Fruit fly (Drosophila melanogaster): ENCODE results near the gene CG33688.
A peak's percentile ranks its signal among the peaks of the same experiment; 100 is the strongest.

CG33688 gene

dm6 chr3L:16165356-16166168 lies 33.5 kb upstream of the CG33688 start (continued):
- TF ChIP-seq CG2889 (GFP tag; IDR thresholded peaks at IDR 0.05) (peak; percentile 41; the same call in 1 of the 3 replicates), CHES-1-like (GFP tag; optimal IDR thresholded peaks at IDR 0.05) (peak; percentile 50), pb (GFP tag; optimal IDR thresholded peaks at IDR 0.05) (no peak), D19A (tag; optimal IDR thresholded peaks at IDR 0.05) (no peak), sens (GFP tag) (peak; percentile 71), Med (GFP tag) (peak; percentile 89), rib (GFP tag; IDR thresholded peaks at IDR 0.05) (peak; percentile 66; the same call in 1 of the 2 replicates), PHDP (tag; optimal IDR thresholded peaks at IDR 0.05) (peak; percentile 34), CG17361 (GFP tag; IDR thresholded peaks at IDR 0.05) (peak; percentile 65), Rx (GFP tag; IDR thresholded peaks at IDR 0.05) (no peak), CG4730 (GFP tag; IDR thresholded peaks at IDR 0.05) (no peak), eve (GFP tag; optimal IDR thresholded peaks at IDR 0.05) (peak in 1 of 2 experiments; percentile 2), zf30C (GFP tag; optimal IDR thresholded peaks at IDR 0.05) (no peak), MTF-1 (GFP tag; optimal IDR thresholded peaks at IDR 0.05; ENCODE audit: borderline replicate concordance) (no peak), Asciz (GFP tag; optimal IDR thresholded peaks at IDR 0.05) (peak; percentile 2), Jarid2 (GFP tag; optimal IDR thresholded peaks at IDR 0.05) (no peak), yki (optimal IDR thresholded peaks at IDR 0.05) (no peak), NfI (GFP tag; optimal IDR thresholded peaks at IDR 0.05) (peak; percentile 38), Bgb (GFP tag; IDR thresholded peaks at IDR 0.05; ENCODE audit: partially characterized antibody) (no peak), Doc3 (GFP tag; IDR thresholded peaks at IDR 0.05; ENCODE audit: partially characterized antibody) (no peak), Fer1 (GFP tag; optimal IDR thresholded peaks at IDR 0.05) (no peak), Poxn (GFP tag; IDR thresholded peaks at IDR 0.05) (no peak), Myb (GFP tag; optimal IDR thresholded peaks at IDR 0.05) (peak; percentile 29), nmo (GFP tag; optimal IDR thresholded peaks at IDR 0.05) (peak; percentile 26), Hmr (GFP tag; optimal IDR thresholded peaks at IDR 0.05) (peak; percentile 46), slbo (GFP tag; IDR thresholded peaks at IDR 0.05) (peak; percentile 78), HHEX (GFP tag; optimal IDR thresholded peaks at IDR 0.05) (peak; percentile 8), gfzf (GFP tag; optimal IDR thresholded peaks at IDR 0.05) (no peak), ewg (GFP tag; optimal IDR thresholded peaks at IDR 0.05) (peak; percentile 16), lmd (GFP tag; IDR thresholded peaks at IDR 0.05) (peak; percentile 58), CG7928 (GFP tag; optimal IDR thresholded peaks at IDR 0.05) (peak; percentile 18), CG12744 (GFP tag; optimal IDR thresholded peaks at IDR 0.05) (peak; percentile 58), CG1233 (GFP tag; optimal IDR thresholded peaks at IDR 0.05) (peak; percentile 29), vfl (GFP tag; optimal IDR thresholded peaks at IDR 0.05) (peak; percentile 46), hkb (optimal IDR thresholded peaks at IDR 0.05) (no peak), hkb (GFP tag; IDR thresholded peaks at IDR 0.05) (0 out of 2 replicates have a peak, but pooled peaks have one; percentile 20), lbe (GFP tag; optimal IDR thresholded peaks at IDR 0.05) (peak; percentile 57), CG16779 (GFP tag; IDR thresholded peaks at IDR 0.05) (no peak), CG12155 (GFP tag; optimal IDR thresholded peaks at IDR 0.05) (peak; percentile 52), CG16815 (GFP tag; optimal IDR thresholded peaks at IDR 0.05) (peak; percentile 32), sqz (GFP tag; optimal IDR thresholded peaks at IDR 0.05) (no peak), pho (GFP tag; optimal IDR thresholded peaks at IDR 0.05) (peak; percentile 76), CG16863 (GFP tag; optimal IDR thresholded peaks at IDR 0.05) (peak; percentile 12), CG15269 (tag; optimal IDR thresholded peaks at IDR 0.05) (peak; percentile 42), Dek (tag; optimal IDR thresholded peaks at IDR 0.05) (peak; percentile 9), gem (tag; optimal IDR thresholded peaks at IDR 0.05) (peak; percentile 64), vvl (GFP tag; IDR thresholded peaks at IDR 0.05) (peak; percentile 60)

Data from whole organism, embryonic.